Fruit fly (Drosophila melanogaster) S2 (cell line): ENCODE data around the gene sty.

Experiments used
- CG8478 ChIP-seq: fragments of >200 bp; optimal IDR thresholded peaks from 2 replicates; lab custom pipeline; 2018
- CTCF ChIP-seq, 2 experiments: fragments of >200 bp; optimal IDR thresholded peaks; 2 replicates each; lab custom pipeline; 2018

dm6 chr3L:3411699-3412098 lies 13.0 kb downstream of the sty start:
- TF ChIP-seq CG8478 (lab: Kevin White, UChicago) (no peak), CTCF (optimal IDR thresholded peaks at IDR 0.05; lab: Kevin White, UChicago) (no peak)
